Fruit fly (Drosophila melanogaster) whole organism, embryonic: Measurements from ENCODE around the gene Vm26Aa.

Experiments used
- Ada2b ChIP-seq: fragments of 200-800 bp; sonication (Bioruptor generic); IDR thresholded peaks from 2 replicates; pipeline ENCODE4 v1.3.6; 2022; ENCODE audit warnings: missing biosample characterization, missing genetic modification characterization
- Atf-2 ChIP-seq: fragments of 200-800 bp; sonication (Bioruptor generic); optimal IDR thresholded peaks from 2 replicates; lab custom pipeline; 2016; ENCODE audit warnings: missing biosample characterization, missing genetic modification characterization
- Bgb ChIP-seq: fragments of 200-800 bp; sonication (Bioruptor generic); IDR thresholded peaks from 2 replicates; pipeline ENCODE4 v1.3.6; 2022; ENCODE audit warnings: missing biosample characterization, missing genetic modification characterization; ENCODE audit not compliant: partially characterized antibody
- CG10274 ChIP-seq: fragments of 200-800 bp; sonication (Bioruptor generic); optimal IDR thresholded peaks from 3 replicates; lab custom pipeline; 2017; ENCODE audit warnings: missing biosample characterization, mild to moderate bottlenecking, missing genetic modification characterization
- CG10366 ChIP-seq: fragments of 200-800 bp; sonication (Bioruptor generic); IDR thresholded peaks from 2 replicates; pipeline ENCODE4 v1.3.6; 2022; ENCODE audit warnings: missing biosample characterization, missing genetic modification characterization
- CG10462 ChIP-seq: fragments of 200-800 bp; sonication (Bioruptor generic); optimal IDR thresholded peaks from 2 replicates; lab custom pipeline; 2016; ENCODE audit warnings: missing biosample characterization, missing genetic modification characterization
- CG11504 ChIP-seq: fragments of 200-800 bp; sonication (Bioruptor generic); optimal IDR thresholded peaks from 3 replicates; lab custom pipeline; 2019; ENCODE audit warnings: missing biosample characterization, mild to moderate bottlenecking, missing genetic modification characterization, moderate library complexity
- CG12219 ChIP-seq: fragments of 200-800 bp; sonication (Bioruptor generic); optimal IDR thresholded peaks from 3 replicates; lab custom pipeline; 2018; ENCODE audit warnings: missing biosample characterization, mild to moderate bottlenecking, missing genetic modification characterization
- CG12299 ChIP-seq: fragments of 200-800 bp; sonication (Bioruptor generic); optimal IDR thresholded peaks from 2 replicates; lab custom pipeline; 2018; ENCODE audit warnings: missing biosample characterization, mild to moderate bottlenecking, missing genetic modification characterization
- CG14860 ChIP-seq: fragments of 200-800 bp; sonication (Bioruptor generic); IDR thresholded peaks from 3 replicates; pipeline ENCODE4 v1.3.6; 2022; ENCODE audit warnings: missing biosample characterization, missing genetic modification characterization; ENCODE audit not compliant: partially characterized antibody
- CG15601 ChIP-seq: fragments of 200-800 bp; sonication (Bioruptor generic); optimal IDR thresholded peaks from 3 replicates; lab custom pipeline; 2019; ENCODE audit warnings: missing biosample characterization, mild to moderate bottlenecking, missing genetic modification characterization, moderate library complexity
- CG17359 ChIP-seq: fragments of 200-800 bp; sonication (Bioruptor generic); optimal IDR thresholded peaks from 3 replicates; lab custom pipeline; 2018; ENCODE audit warnings: missing biosample characterization, mild to moderate bottlenecking, missing genetic modification characterization, moderate library complexity
- CG17361 ChIP-seq: fragments of 200-800 bp; sonication (Bioruptor generic); IDR thresholded peaks from 3 replicates; pipeline ENCODE4 v1.3.6; 2022; ENCODE audit warnings: missing biosample characterization, missing genetic modification characterization
- CG18619 ChIP-seq: fragments of 200-800 bp; sonication (Bioruptor generic); optimal IDR thresholded peaks from 3 replicates; lab custom pipeline; 2017; ENCODE audit warnings: missing biosample characterization, mild to moderate bottlenecking, missing genetic modification characterization
- CG2120 ChIP-seq: fragments of 200-800 bp; sonication (Bioruptor generic); optimal IDR thresholded peaks from 3 replicates; lab custom pipeline; 2016; ENCODE audit warnings: missing biosample characterization, missing genetic modification characterization
- CG2202 ChIP-seq: fragments of 200-800 bp; sonication (Bioruptor generic); optimal IDR thresholded peaks from 2 replicates; lab custom pipeline; 2018; ENCODE audit warnings: missing biosample characterization, mild to moderate bottlenecking, missing genetic modification characterization
- CG33557 ChIP-seq: fragments of 200-800 bp; sonication (Bioruptor generic); optimal IDR thresholded peaks from 2 replicates; lab custom pipeline; 2019; ENCODE audit warnings: missing biosample characterization, mild to moderate bottlenecking, missing genetic modification characterization, moderate library complexity
- CG3407 ChIP-seq: fragments of 200-800 bp; sonication (Bioruptor generic); optimal IDR thresholded peaks from 2 replicates; lab custom pipeline; 2018; ENCODE audit warnings: missing biosample characterization, mild to moderate bottlenecking, missing genetic modification characterization
- CG5245 ChIP-seq: fragments of 200-800 bp; sonication (Bioruptor generic); optimal IDR thresholded peaks from 3 replicates; lab custom pipeline; 2016; ENCODE audit warnings: missing biosample characterization, missing genetic modification characterization
- CG7556 ChIP-seq: fragments of 200-800 bp; sonication (Bioruptor generic); optimal IDR thresholded peaks from 2 replicates; lab custom pipeline; 2017; ENCODE audit warnings: missing biosample characterization, mild to moderate bottlenecking, missing genetic modification characterization
- CG9437 ChIP-seq: fragments of 200-800 bp; sonication (Bioruptor generic); optimal IDR thresholded peaks from 2 replicates; lab custom pipeline; 2018; ENCODE audit warnings: missing biosample characterization, mild to moderate bottlenecking, missing genetic modification characterization
- CrebB ChIP-seq: fragments of 200-800 bp; sonication (Bioruptor generic); optimal IDR thresholded peaks from 3 replicates; lab custom pipeline; 2018; ENCODE audit warnings: missing biosample characterization, mild to moderate bottlenecking, missing genetic modification characterization
- Dad ChIP-seq: fragments of 200-800 bp; sonication (Bioruptor generic); optimal IDR thresholded peaks from 3 replicates; lab custom pipeline; 2016; ENCODE audit warnings: missing biosample characterization, missing genetic modification characterization
- Dip2 ChIP-seq: fragments of 200-800 bp; sonication (Bioruptor generic); IDR thresholded peaks from 2 replicates; pipeline ENCODE4 v1.3.6; 2022; ENCODE audit warnings: missing biosample characterization, missing genetic modification characterization
- E2f1 ChIP-seq: fragments of 200-800 bp; sonication (Bioruptor generic); IDR thresholded peaks from 2 replicates; pipeline ENCODE4 v1.3.6; 2022; ENCODE audit warnings: missing biosample characterization, missing genetic modification characterization
- Gsc ChIP-seq: fragments of 200-800 bp; sonication (Bioruptor generic); IDR thresholded peaks from 2 replicates; pipeline ENCODE4 v1.3.6; 2022; ENCODE audit warnings: missing biosample characterization, missing genetic modification characterization
- Hr78 ChIP-seq, 2 experiments: fragments of 200-800 bp in 1 of 2; fragments of >200 bp in 1 of 2; sonication (Bioruptor generic) in 1 of 2; optimal IDR thresholded peaks; 2 replicates each; lab custom pipeline; 2017 to 2019; ENCODE audit warnings: missing biosample characterization in 2 of 2, missing genetic modification characterization in 2 of 2, mild to moderate bottlenecking in 1 of 2, moderate library complexity in 1 of 2
- Nf-YA ChIP-seq: fragments of 200-800 bp; sonication (Bioruptor generic); IDR thresholded peaks from 2 replicates; pipeline ENCODE4 v1.3.6; 2022; ENCODE audit warnings: missing biosample characterization, missing genetic modification characterization
- Rx ChIP-seq: fragments of 200-800 bp; sonication (Bioruptor generic); IDR thresholded peaks from 2 replicates; pipeline ENCODE4 v1.3.6; 2022; ENCODE audit warnings: missing biosample characterization, missing genetic modification characterization
- Scr ChIP-seq: fragments of 200-800 bp; sonication (Bioruptor generic); IDR thresholded peaks from 2 replicates; pipeline ENCODE4 v1.3.6; 2022; ENCODE audit warnings: missing biosample characterization, missing genetic modification characterization; ENCODE audit not compliant: partially characterized antibody
- Sox100B ChIP-seq: fragments of 200-800 bp; sonication (Bioruptor generic); optimal IDR thresholded peaks from 3 replicates; lab custom pipeline; 2018; ENCODE audit warnings: missing biosample characterization, mild to moderate bottlenecking, missing genetic modification characterization
- TFAM ChIP-seq: fragments of 200-800 bp; sonication (Bioruptor generic); optimal IDR thresholded peaks from 2 replicates; lab custom pipeline; 2017; ENCODE audit warnings: missing biosample characterization, missing genetic modification characterization, inconsistent platforms
- Tbp ChIP-seq: fragments of >200 bp; optimal IDR thresholded peaks from 2 replicates; lab custom pipeline; 2018; ENCODE audit warnings: missing biosample characterization, missing genetic modification characterization
- YL-1 ChIP-seq: fragments of 200-800 bp; sonication (Bioruptor generic); optimal IDR thresholded peaks from 3 replicates; lab custom pipeline; 2017; ENCODE audit warnings: missing biosample characterization, mild to moderate bottlenecking, missing genetic modification characterization
- ara ChIP-seq: fragments of 200-800 bp; sonication (Bioruptor generic); IDR thresholded peaks from 2 replicates; pipeline ENCODE4 v1.3.6; 2022; ENCODE audit warnings: missing biosample characterization, missing genetic modification characterization
- ash1 ChIP-seq: fragments of 200-800 bp; sonication (Bioruptor generic); optimal IDR thresholded peaks from 2 replicates; lab custom pipeline; 2018; ENCODE audit warnings: missing biosample characterization, mild to moderate bottlenecking, missing genetic modification characterization
- bab2 ChIP-seq: fragments of 200-800 bp; sonication (Bioruptor generic); optimal IDR thresholded peaks from 2 replicates; lab custom pipeline; 2016; ENCODE audit warnings: missing biosample characterization, missing genetic modification characterization
- bowl ChIP-seq: fragments of 200-800 bp; sonication (Bioruptor generic); IDR thresholded peaks from 2 replicates; pipeline ENCODE4 v1.3.6; 2022; ENCODE audit warnings: missing biosample characterization, missing genetic modification characterization
- bsh ChIP-seq, 2 experiments: fragments of 200-800 bp; sonication (Bioruptor generic); optimal IDR thresholded peaks; 2 replicates each; lab custom pipeline; 2017 to 2018; ENCODE audit warnings: mild to moderate bottlenecking in 2 of 2, missing biosample characterization in 2 of 2, missing genetic modification characterization in 2 of 2, moderate library complexity in 1 of 2
- cas ChIP-seq: fragments of 200-800 bp; sonication (Bioruptor generic); IDR thresholded peaks from 2 replicates; pipeline ENCODE4 v1.3.6; 2022; ENCODE audit warnings: missing biosample characterization, missing genetic modification characterization
- dimm ChIP-seq: fragments of 200-800 bp; sonication (Bioruptor generic); IDR thresholded peaks from 2 replicates; pipeline ENCODE4 v1.3.6; 2022; ENCODE audit warnings: missing biosample characterization, missing genetic modification characterization
- exex ChIP-seq: fragments of 200-800 bp; sonication (Bioruptor generic); optimal IDR thresholded peaks from 4 replicates; lab custom pipeline; 2018; ENCODE audit warnings: missing biosample characterization, mild to moderate bottlenecking, missing genetic modification characterization, moderate library complexity
- fd102C ChIP-seq: fragments of 200-800 bp; sonication (Bioruptor generic); optimal IDR thresholded peaks from 2 replicates; lab custom pipeline; 2018; ENCODE audit warnings: missing biosample characterization, mild to moderate bottlenecking, missing genetic modification characterization, moderate library complexity
- fd3F ChIP-seq: fragments of 200-800 bp; sonication (Bioruptor generic); optimal IDR thresholded peaks from 2 replicates; lab custom pipeline; 2018; ENCODE audit warnings: missing biosample characterization, mild to moderate bottlenecking, missing genetic modification characterization, moderate library complexity
- hkb ChIP-seq, 2 experiments: fragments of 200-800 bp in 1 of 2; fragments of >200 bp in 1 of 2; sonication (Bioruptor generic) in 1 of 2; IDR thresholded peaks in 1 of 2; optimal IDR thresholded peaks in 1 of 2; 2 replicates each; pipeline versions ENCODE4 v1.3.6 to Lab custom; 2017 to 2022; ENCODE audit warnings: missing biosample characterization in 1 of 2, missing genetic modification characterization in 1 of 2
- pzg ChIP-seq: fragments of 200-800 bp; sonication (Bioruptor generic); optimal IDR thresholded peaks from 3 replicates; lab custom pipeline; 2018; ENCODE audit warnings: missing biosample characterization, mild to moderate bottlenecking, missing genetic modification characterization, moderate library complexity
- sim ChIP-seq: fragments of 200-800 bp; sonication (Bioruptor generic); IDR thresholded peaks from 2 replicates; pipeline ENCODE4 v1.3.6; 2022; ENCODE audit warnings: missing biosample characterization, missing genetic modification characterization
- slp2 ChIP-seq: fragments of 200-800 bp; sonication (Bioruptor generic); optimal IDR thresholded peaks from 2 replicates; lab custom pipeline; 2016; ENCODE audit warnings: missing biosample characterization, missing genetic modification characterization
- stc ChIP-seq: fragments of 200-800 bp; sonication (Bioruptor generic); IDR thresholded peaks from 2 replicates; pipeline ENCODE4 v1.3.6; 2022; ENCODE audit warnings: missing biosample characterization, missing genetic modification characterization
- twi ChIP-seq: fragments of 200-800 bp; optimal IDR thresholded peaks from 2 replicates; lab custom pipeline; 2019; ENCODE audit warnings: missing biosample characterization, mild to moderate bottlenecking, missing genetic modification characterization, moderate library complexity
- usp ChIP-seq: fragments of >200 bp; optimal IDR thresholded peaks from 2 replicates; lab custom pipeline; 2017; ENCODE audit warnings: missing biosample characterization, missing genetic modification characterization

Vm26Aa gene

DNA sequence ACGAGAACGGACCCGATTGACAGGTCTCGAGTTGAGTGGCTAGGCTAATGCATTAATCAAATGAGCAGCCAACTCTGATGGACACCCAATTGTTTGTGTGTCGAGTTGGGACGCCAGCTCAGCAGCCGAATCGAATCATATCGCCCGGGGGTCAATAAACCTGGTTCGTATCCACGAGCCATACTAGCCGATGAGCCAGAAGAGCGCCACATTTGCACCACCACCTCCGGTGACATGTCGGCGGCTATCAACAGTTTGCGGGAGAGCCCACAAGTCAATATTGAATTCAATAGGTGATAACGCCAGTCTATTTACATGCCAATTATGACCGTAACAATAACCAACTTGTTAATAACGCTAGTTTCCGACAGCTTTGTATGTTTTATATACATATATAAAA lies 14.0 kb upstream of the Vm26Aa start (continued):
- TF ChIP-seq fd3F (peak; percentile 54), hkb (optimal IDR thresholded peaks at IDR 0.05; lab: Kevin White, UChicago) (no peak), hkb (GFP tag; IDR thresholded peaks at IDR 0.05; lab: Robert Waterston, UW) (peak; percentile 75), CG33557 (GFP tag; lab: Kevin White, UChicago) (peak; percentile 61), Bgb (no peak), CG10274 (no peak), pzg (no peak), Atf-2 (GFP tag; lab: Kevin White, UChicago) (no peak), Sox100B (GFP tag; lab: Kevin White, UChicago) (peak; percentile 76), Rx (GFP tag; lab: Robert Waterston, UW) (no peak; the same call in 1 of the 2 replicates), bowl (no peak), Ada2b (GFP tag; lab: Robert Waterston, UW) (0 out of 2 replicates have a peak, but pooled peaks have one; percentile 25), Scr (GFP tag; lab: Robert Waterston, UW) (no peak), CG7556 (peak; percentile 58), slp2 (no peak), TFAM (GFP tag; lab: Kevin White, UChicago) (no peak), CG5245 (GFP tag; lab: Kevin White, UChicago) (no peak), CG15601 (tag; lab: Kevin White, UChicago) (peak; percentile 82), dimm (no peak), Gsc (no peak), E2f1 (no peak), bsh (GFP tag; optimal IDR thresholded peaks at IDR 0.05; lab: Kevin White, UChicago) (peak in 1 of 2 experiments; percentile 55), CG18619 (GFP tag; lab: Kevin White, UChicago) (peak; percentile 69), CG2202 (tag; lab: Kevin White, UChicago) (peak; percentile 52), sim (GFP tag; lab: Robert Waterston, UW) (no peak), stc (GFP tag; lab: Robert Waterston, UW) (peak; percentile 16; the same call in 1 of the 2 replicates), exex (tag; lab: Kevin White, UChicago) (peak; percentile 31), CG10366 (GFP tag; lab: Robert Waterston, UW) (no peak), bab2 (GFP tag; lab: Kevin White, UChicago) (no peak), fd102C (GFP tag; lab: Kevin White, UChicago) (no peak), Nf-YA (GFP tag; lab: Robert Waterston, UW) (no peak), CrebB (tag; lab: Kevin White, UChicago) (peak; percentile 78), CG14860 (GFP tag; lab: Robert Waterston, UW) (no peak), Dip2 (GFP tag; lab: Robert Waterston, UW) (no peak), CG9437 (GFP tag; lab: Kevin White, UChicago) (no peak), CG12219 (GFP tag; lab: Kevin White, UChicago) (peak; percentile 34), CG10462 (GFP tag; lab: Kevin White, UChicago) (no peak), ara (peak; percentile 39; the same call in 1 of the 2 replicates), CG12299 (tag; lab: Kevin White, UChicago) (peak; percentile 17), CG17361 (GFP tag; lab: Robert Waterston, UW) (no peak), CG11504 (tag; lab: Kevin White, UChicago) (peak; percentile 35), Dad (GFP tag; lab: Kevin White, UChicago) (no peak), CG3407 (peak; percentile 76), CG17359 (tag; lab: Kevin White, UChicago) (peak; percentile 67), twi (tag; lab: Kevin White, UChicago) (no peak), YL-1 (GFP tag; lab: Kevin White, UChicago) (peak; percentile 36), Hr78 (GFP tag; optimal IDR thresholded peaks at IDR 0.05; lab: Kevin White, UChicago) (peak in 1 of 2 experiments; percentile 50), cas (GFP tag; lab: Robert Waterston, UW) (no peak), CG2120 (GFP tag; lab: Kevin White, UChicago) (peak; percentile 37), ash1 (GFP tag; lab: Kevin White, UChicago) (peak; percentile 49), Tbp (GFP tag; lab: Kevin White, UChicago) (no peak), usp (GFP tag; lab: Kevin White, UChicago) (no peak)
